Worm (Caenorhabditis elegans) whole organism, L2 larva: ENCODE measurements around the gene F17C11.11.
A peak's percentile ranks its signal among the peaks of the same experiment; 100 is the strongest.

Source experiments
- C34F6.9 ChIP-seq: fragments of 150-350 bp; optimal IDR thresholded peaks from 2 replicates; lab custom pipeline; 2014; ENCODE audit warnings: missing biosample characterization, missing genetic modification characterization
- F13H6.1 ChIP-seq: sonication (generic microtip); optimal IDR thresholded peaks from 2 replicates; lab custom pipeline; 2016; ENCODE audit warnings: missing genetic modification characterization, missing compliant biosample characterization
- R02D3.7 ChIP-seq: fragments of 150-350 bp; optimal IDR thresholded peaks from 2 replicates; lab custom pipeline; 2014; ENCODE audit warnings: missing biosample characterization, missing genetic modification characterization
- Y55F3AM.14 ChIP-seq: fragments of 200-800 bp; sonication (Bioruptor generic); optimal IDR thresholded peaks from 2 replicates; lab custom pipeline; 2018; ENCODE audit warnings: mild to moderate bottlenecking, missing genetic modification characterization, missing compliant biosample characterization
- ZK546.5 ChIP-seq: sonication (generic microtip); optimal IDR thresholded peaks from 2 replicates; lab custom pipeline; 2017; ENCODE audit warnings: missing biosample characterization, missing genetic modification characterization
- alr-1 ChIP-seq: fragments of 150-350 bp; optimal IDR thresholded peaks from 2 replicates; lab custom pipeline; 2014; ENCODE audit warnings: missing biosample characterization, missing genetic modification characterization
- aly-2 ChIP-seq: fragments of 150-350 bp; optimal IDR thresholded peaks from 2 replicates; lab custom pipeline; 2014; ENCODE audit warnings: missing biosample characterization, missing genetic modification characterization
- ama-1 ChIP-seq: fragments of 150-350 bp; optimal IDR thresholded peaks from 2 replicates; lab custom pipeline; 2018; ENCODE audit warnings: inconsistent platforms
- blmp-1 ChIP-seq: sonication (generic microtip); optimal IDR thresholded peaks from 2 replicates; lab custom pipeline; 2017; ENCODE audit warnings: missing genetic modification characterization, mild to moderate bottlenecking, missing compliant biosample characterization, antibody characterized with exemption, moderate library complexity; ENCODE audit not compliant: insufficient read depth
- ceh-16 ChIP-seq: fragments of 150-350 bp; optimal IDR thresholded peaks from 2 replicates; lab custom pipeline; 2014; ENCODE audit warnings: missing biosample characterization, missing genetic modification characterization
- ceh-82 ChIP-seq: fragments of 150-350 bp; optimal IDR thresholded peaks from 2 replicates; lab custom pipeline; 2014; ENCODE audit warnings: missing biosample characterization, missing genetic modification characterization
- crh-2 ChIP-seq: sonication (generic microtip); optimal IDR thresholded peaks from 2 replicates; lab custom pipeline; 2017; ENCODE audit warnings: missing biosample characterization, missing genetic modification characterization
- dmd-4 ChIP-seq: sonication (generic microtip); optimal IDR thresholded peaks from 2 replicates; lab custom pipeline; 2017; ENCODE audit warnings: missing biosample characterization, missing genetic modification characterization
- egl-27 ChIP-seq: sonication (generic microtip); optimal IDR thresholded peaks from 3 replicates; lab custom pipeline; 2017; ENCODE audit warnings: missing biosample characterization, missing genetic modification reagents, missing genetic modification characterization
- elt-1 ChIP-seq: fragments of 150-350 bp; optimal IDR thresholded peaks from 2 replicates; lab custom pipeline; 2014; ENCODE audit warnings: missing biosample characterization, missing genetic modification characterization
- elt-3 ChIP-seq: sonication (generic microtip); optimal IDR thresholded peaks from 2 replicates; lab custom pipeline; 2017; ENCODE audit warnings: missing biosample characterization, missing genetic modification characterization
- fos-1 ChIP-seq: fragments of 150-350 bp; optimal IDR thresholded peaks from 2 replicates; lab custom pipeline; 2014; ENCODE audit warnings: missing biosample characterization, missing genetic modification characterization
- gmeb-1 ChIP-seq: fragments of 150-350 bp; optimal IDR thresholded peaks from 2 replicates; lab custom pipeline; 2014; ENCODE audit warnings: missing biosample characterization, missing genetic modification characterization
- lin-11 ChIP-seq: fragments of 150-350 bp; sonication (generic microtip); optimal IDR thresholded peaks from 2 replicates; lab custom pipeline; 2014; ENCODE audit warnings: missing biosample characterization, missing genetic modification characterization, inconsistent platforms, mixed read lengths
- lin-13 ChIP-seq: fragments of 150-350 bp; optimal IDR thresholded peaks from 2 replicates; lab custom pipeline; 2014; ENCODE audit warnings: missing biosample characterization, missing genetic modification reagents, missing genetic modification characterization
- lin-39 ChIP-seq: fragments of 150-350 bp; optimal IDR thresholded peaks from 2 replicates; lab custom pipeline; 2014; ENCODE audit warnings: missing biosample characterization, missing genetic modification reagents, missing genetic modification characterization
- lsy-2 ChIP-seq, 2 experiments: fragments of 150-350 bp in 1 of 2; sonication (generic microtip) in 1 of 2; optimal IDR thresholded peaks; 2 replicates each; lab custom pipeline; 2014 to 2017; ENCODE audit warnings: missing biosample characterization in 2 of 2, missing genetic modification characterization in 2 of 2
- mab-5 ChIP-seq: fragments of 150-350 bp; optimal IDR thresholded peaks from 2 replicates; lab custom pipeline; 2014; ENCODE audit warnings: missing biosample characterization, missing genetic modification characterization
- mbf-1 ChIP-seq: sonication (generic microtip); optimal IDR thresholded peaks from 2 replicates; lab custom pipeline; 2017; ENCODE audit warnings: missing biosample characterization, missing genetic modification characterization
- mdl-1 ChIP-seq, 2 experiments: fragments of 150-350 bp in 1 of 2; sonication (generic microtip) in 1 of 2; optimal IDR thresholded peaks; 2 replicates each; lab custom pipeline; 2017; ENCODE audit warnings: missing biosample characterization in 2 of 2, missing genetic modification characterization in 2 of 2
- nhr-10 ChIP-seq: sonication (generic microtip); optimal IDR thresholded peaks from 2 replicates; lab custom pipeline; 2017; ENCODE audit warnings: missing biosample characterization, missing genetic modification characterization
- nhr-11 ChIP-seq: fragments of 150-350 bp; optimal IDR thresholded peaks from 2 replicates; lab custom pipeline; 2014; ENCODE audit warnings: missing biosample characterization, missing genetic modification characterization
- nhr-12 ChIP-seq: fragments of 150-350 bp; optimal IDR thresholded peaks from 2 replicates; lab custom pipeline; 2014; ENCODE audit warnings: missing biosample characterization, missing genetic modification characterization
- nhr-129 ChIP-seq: fragments of 150-350 bp; optimal IDR thresholded peaks from 2 replicates; lab custom pipeline; 2014; ENCODE audit warnings: missing biosample characterization, missing genetic modification characterization
- nhr-21 ChIP-seq: fragments of 150-350 bp; optimal IDR thresholded peaks from 2 replicates; lab custom pipeline; 2014; ENCODE audit warnings: missing biosample characterization, missing genetic modification characterization
- nhr-23 ChIP-seq: fragments of 150-350 bp; optimal IDR thresholded peaks from 2 replicates; lab custom pipeline; 2014; ENCODE audit warnings: missing biosample characterization, missing genetic modification reagents, missing genetic modification characterization
- nhr-237 ChIP-seq: fragments of 150-350 bp; optimal IDR thresholded peaks from 2 replicates; lab custom pipeline; 2014; ENCODE audit warnings: missing biosample characterization, missing genetic modification characterization
- nhr-25 ChIP-seq: fragments of 150-350 bp; sonication (generic microtip); optimal IDR thresholded peaks from 3 replicates; lab custom pipeline; 2014; ENCODE audit warnings: missing biosample characterization, missing genetic modification characterization
- nhr-6 ChIP-seq: fragments of 150-350 bp; optimal IDR thresholded peaks from 2 replicates; lab custom pipeline; 2014; ENCODE audit warnings: missing biosample characterization, missing genetic modification characterization
- nhr-77 ChIP-seq: fragments of 150-350 bp; optimal IDR thresholded peaks from 2 replicates; lab custom pipeline; 2014; ENCODE audit warnings: missing biosample characterization, missing genetic modification characterization
- peb-1 ChIP-seq: fragments of 150-350 bp; optimal IDR thresholded peaks from 2 replicates; lab custom pipeline; 2014; ENCODE audit warnings: missing biosample characterization, missing genetic modification characterization
- sem-4 ChIP-seq: fragments of 150-350 bp; optimal IDR thresholded peaks from 2 replicates; lab custom pipeline; 2014; ENCODE audit warnings: missing biosample characterization, missing genetic modification reagents, missing genetic modification characterization
- skn-1 ChIP-seq: sonication (generic microtip); optimal IDR thresholded peaks from 2 replicates; lab custom pipeline; 2017; ENCODE audit warnings: missing biosample characterization, missing genetic modification characterization
- sma-3 ChIP-seq: sonication (generic microtip); optimal IDR thresholded peaks from 2 replicates; lab custom pipeline; 2016; ENCODE audit warnings: missing genetic modification reagents, missing genetic modification characterization, missing compliant biosample characterization
- sma-9 ChIP-seq, 2 experiments: fragments of 150-350 bp in 1 of 2; sonication (generic microtip) in 1 of 2; optimal IDR thresholded peaks; 2 replicates each; lab custom pipeline; 2014 to 2016; ENCODE audit warnings: missing genetic modification characterization in 2 of 2, mild to moderate bottlenecking in 1 of 2, missing biosample characterization in 1 of 2, missing compliant biosample characterization in 1 of 2, missing genetic modification reagents in 1 of 2, moderate library complexity in 1 of 2
- snpc-4 ChIP-seq: fragments of 150-350 bp; optimal IDR thresholded peaks from 2 replicates; lab custom pipeline; 2014; ENCODE audit warnings: missing biosample characterization, missing genetic modification characterization
- unc-39 ChIP-seq: fragments of 150-350 bp; optimal IDR thresholded peaks from 2 replicates; lab custom pipeline; 2014; ENCODE audit warnings: missing biosample characterization, missing genetic modification characterization
- unc-55 ChIP-seq: fragments of 150-350 bp; sonication (generic microtip); optimal IDR thresholded peaks from 3 replicates; lab custom pipeline; 2014; ENCODE audit warnings: missing biosample characterization, missing genetic modification reagents, missing genetic modification characterization
- unc-62 ChIP-seq: fragments of 150-350 bp; optimal IDR thresholded peaks from 2 replicates; lab custom pipeline; 2014; ENCODE audit warnings: missing biosample characterization, missing genetic modification reagents, missing genetic modification characterization
- zag-1 ChIP-seq: fragments of 150-350 bp; optimal IDR thresholded peaks from 2 replicates; lab custom pipeline; 2014; ENCODE audit warnings: missing biosample characterization, missing genetic modification characterization
- ztf-1 ChIP-seq: fragments of 200-800 bp; sonication (Bioruptor generic); conservative IDR thresholded peaks from 2 replicates; pipeline ENCODE4 v1.3.6; 2022; ENCODE audit warnings: missing genetic modification characterization, missing compliant biosample characterization
- ztf-11 ChIP-seq: sonication (generic microtip); optimal IDR thresholded peaks from 2 replicates; lab custom pipeline; 2017; ENCODE audit warnings: missing biosample characterization, missing genetic modification characterization
- ztf-4 ChIP-seq: fragments of 150-350 bp; optimal IDR thresholded peaks from 2 replicates; lab custom pipeline; 2014; ENCODE audit warnings: missing biosample characterization, missing genetic modification characterization

Gene F17C11.11

ce11 chrV:10894601-10895000 lies 44.0 kb downstream of the F17C11.11 start, which contains the start of the genes F32D8.14 and F32D8.5:
Gene F32D8.14 (minus strand): TSS chrV:10894788.
Gene F32D8.5 (plus strand): TSS chrV:10894800.
- TF ChIP-seq elt-1 (tag; lab: Kevin White, UChicago) = no peak
- peak; percentile 88 for TF ChIP-seq unc-55 (GFP tag; lab: Kevin White, UChicago)
- TF ChIP-seq nhr-21 = peak; percentile 69
- peak; percentile 23 for TF ChIP-seq mab-5 (tag; lab: Kevin White, UChicago)
- no peak for TF ChIP-seq unc-62
- no peak for TF ChIP-seq alr-1 (tag; lab: Kevin White, UChicago)
- TF ChIP-seq peb-1 (tag; lab: Kevin White, UChicago) = no peak
- TF ChIP-seq R02D3.7 (tag; lab: Kevin White, UChicago) = no peak
- no peak for TF ChIP-seq Y55F3AM.14 (GFP tag; lab: Kevin White, UChicago)
- TF ChIP-seq nhr-77 (tag; lab: Kevin White, UChicago) = no peak
- no peak for TF ChIP-seq aly-2 (tag; lab: Kevin White, UChicago)
- peak; percentile 60 for TF ChIP-seq ztf-4 (tag; lab: Kevin White, UChicago)
- TF ChIP-seq ztf-11 (tag; lab: Kevin White, UChicago) = no peak
- peak; percentile 73 for TF ChIP-seq ZK546.5 (tag; lab: Kevin White, UChicago)
- TF ChIP-seq ceh-16 (tag; lab: Kevin White, UChicago) = no peak
- no peak for TF ChIP-seq zag-1 (tag; lab: Kevin White, UChicago)
- TF ChIP-seq lin-11 = peak; percentile 56
- no peak for TF ChIP-seq elt-3 (tag; lab: Kevin White, UChicago)
- TF ChIP-seq nhr-129 = peak; percentile 81
- TF ChIP-seq lin-13 (GFP tag; lab: Kevin White, UChicago) = peak; percentile 85
- TF ChIP-seq unc-39 = no peak
- TF ChIP-seq nhr-10 = no peak
- peak; percentile 59 for TF ChIP-seq fos-1 (tag; lab: Kevin White, UChicago)
- TF ChIP-seq nhr-6 (tag; lab: Kevin White, UChicago) = peak; percentile 84
- TF ChIP-seq C34F6.9 (tag; lab: Kevin White, UChicago) = peak; percentile 93
- peak; percentile 93 for TF ChIP-seq sma-9 (GFP tag; optimal IDR thresholded peaks at IDR 0.05; lab: Kevin White, UChicago)
- no peak for TF ChIP-seq sma-9 (tag; optimal IDR thresholded peaks at IDR 0.05; lab: Kevin White, UChicago)
- peak; percentile 85 for TF ChIP-seq F13H6.1 (tag; lab: Kevin White, UChicago)
- TF ChIP-seq dmd-4 (tag; lab: Kevin White, UChicago) = no peak
- TF ChIP-seq skn-1 (tag; lab: Kevin White, UChicago) = no peak
- TF ChIP-seq nhr-11 = no peak
- no peak for TF ChIP-seq lin-39
- peak; percentile 74 for TF ChIP-seq sem-4
- peak; percentile 76 for TF ChIP-seq nhr-25 (tag; lab: Kevin White, UChicago)
- no peak for TF ChIP-seq mdl-1 (tag; optimal IDR thresholded peaks at IDR 0.05; lab: Kevin White, UChicago)
- no peak for TF ChIP-seq nhr-23
- peak; percentile 94 for TF ChIP-seq crh-2 (tag; lab: Kevin White, UChicago)
- TF ChIP-seq lsy-2 (tag; optimal IDR thresholded peaks at IDR 0.05; lab: Kevin White, UChicago) = peak; percentile 56 to 89
- no peak for TF ChIP-seq ama-1 (lab: Kevin White, UChicago)
- peak; percentile 81 for TF ChIP-seq gmeb-1
- no peak for TF ChIP-seq mbf-1
- TF ChIP-seq snpc-4 (tag; lab: Kevin White, UChicago) = peak; percentile 75
- peak; percentile 70 for TF ChIP-seq blmp-1 (tag; lab: Kevin White, UChicago)
- TF ChIP-seq egl-27 = peak; percentile 2
- peak; percentile 29 for TF ChIP-seq ceh-82
- TF ChIP-seq nhr-237 = no peak
- TF ChIP-seq sma-3 (GFP tag; lab: Kevin White, UChicago) = peak; percentile 84
- TF ChIP-seq nhr-12 = no peak
- TF ChIP-seq ztf-1 = no peak
